Worm (Caenorhabditis elegans) whole organism, L4/young adult: ENCODE measurements around the gene Y64G10A.10.

Experiments used
- W03F9.2 ChIP-seq: fragments of 150-350 bp; optimal IDR thresholded peaks from 2 replicates; lab custom pipeline; 2014; ENCODE audit warnings: missing biosample characterization, missing genetic modification characterization
- dao-5 ChIP-seq: sonication (generic microtip); optimal IDR thresholded peaks from 2 replicates; lab custom pipeline; 2016; ENCODE audit warnings: missing genotype, missing genetic modification characterization, moderate library complexity, missing compliant biosample characterization
- him-1 ChIP-seq: sonication (generic microtip); optimal IDR thresholded peaks from 2 replicates; lab custom pipeline; 2016; ENCODE audit warnings: missing genotype, missing genetic modification reagents, missing genetic modification characterization, missing compliant biosample characterization

DNA sequence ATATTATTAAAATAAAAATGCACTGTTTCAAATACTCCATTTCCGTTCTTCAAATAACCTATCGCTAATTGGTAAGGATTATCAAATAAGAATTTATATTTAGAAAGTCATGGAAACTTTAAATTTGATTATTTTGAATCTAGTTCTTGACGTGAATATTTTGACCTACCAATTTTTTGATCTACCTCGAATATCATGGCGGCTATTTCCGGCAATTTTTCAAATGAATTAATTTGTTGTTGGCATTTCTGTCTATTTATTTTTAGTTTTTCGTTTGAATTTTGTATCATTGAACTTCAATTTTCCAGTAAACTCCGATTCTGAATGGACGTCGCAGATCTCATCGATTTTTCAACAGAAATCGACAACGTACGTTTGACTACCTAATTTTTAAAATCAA lies 38.1 kb downstream of the Y64G10A.10 start, which contains the start of gene F02H6.3:
- no peak for TF ChIP-seq dao-5 (tag; lab: Kevin White, UChicago)
- TF ChIP-seq him-1: no peak
- TF ChIP-seq W03F9.2: no peak
